Worm (Caenorhabditis elegans) whole organism, L4/young adult: Measurements from ENCODE around the gene C25E10.13.

Experiments used
- W03F9.2 ChIP-seq: fragments of 150-350 bp; optimal IDR thresholded peaks from 2 replicates; lab custom pipeline; 2014; ENCODE audit warnings: missing biosample characterization, missing genetic modification characterization
- dao-5 ChIP-seq: sonication (generic microtip); optimal IDR thresholded peaks from 2 replicates; lab custom pipeline; 2016; ENCODE audit warnings: missing genotype, missing genetic modification characterization, moderate library complexity, missing compliant biosample characterization
- him-1 ChIP-seq: sonication (generic microtip); optimal IDR thresholded peaks from 2 replicates; lab custom pipeline; 2016; ENCODE audit warnings: missing genotype, missing genetic modification reagents, missing genetic modification characterization, missing compliant biosample characterization

C25E10.13 gene

DNA sequence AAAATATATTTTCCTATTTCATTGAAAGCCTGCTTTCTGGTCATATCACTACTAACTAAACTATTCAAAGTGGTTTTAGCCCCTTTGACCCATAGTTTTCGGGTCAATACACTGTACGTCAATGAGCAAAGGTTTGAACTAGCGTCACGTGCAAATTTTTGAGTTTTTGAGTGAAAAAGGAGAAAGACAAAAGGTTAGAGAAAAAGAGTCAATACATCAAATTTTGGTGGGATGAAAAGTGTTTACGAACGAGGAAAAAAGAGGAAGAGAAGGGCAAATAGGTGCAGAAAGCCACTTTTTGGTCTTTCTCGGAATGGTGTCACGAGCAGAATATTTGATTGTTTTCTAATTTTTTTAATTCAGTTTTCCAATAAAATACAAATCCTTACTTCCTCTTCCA lies 16.3 kb downstream of the C25E10.13 start:
- TF ChIP-seq dao-5 (tag; lab: Kevin White, UChicago) (no peak), W03F9.2 (tag; lab: Kevin White, UChicago) (no peak), him-1 (no peak)

- TF ChIP-seq W03F9.2 (tag; lab: Kevin White, UChicago) (no peak), dao-5 (tag; lab: Kevin White, UChicago) (no peak), him-1 (no peak)
Observed at ce11 chrV:9076273-9076672, 16.8 kb downstream of the C25E10.13 start, which contains the start of gene T27E4.7. Gene T27E4.7, minus strand, starts transcription at chrV:9076322.

DNA sequence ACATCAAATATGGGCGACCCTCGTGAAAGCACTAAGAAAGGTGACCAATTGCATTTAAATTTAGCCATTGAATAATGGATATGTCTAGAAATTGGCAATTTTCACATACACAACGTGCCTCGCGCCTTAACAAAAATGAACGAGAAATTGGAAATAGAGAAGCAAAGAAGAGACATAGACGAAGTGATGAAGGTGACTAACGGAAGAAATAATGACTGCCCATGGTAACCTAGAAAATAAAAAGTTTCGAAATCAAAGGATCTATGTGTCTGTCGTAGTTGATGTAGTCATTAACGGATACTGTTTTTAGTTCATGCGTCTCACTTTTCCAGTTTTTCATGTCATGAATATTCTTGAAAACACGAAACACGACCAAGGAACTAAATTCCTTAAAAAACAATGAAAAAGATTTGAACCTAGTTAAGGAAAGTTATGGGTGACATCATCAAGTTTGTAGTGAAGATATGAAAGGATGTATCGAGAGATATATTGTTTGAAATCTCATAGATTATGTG lies 18.6 kb downstream of the C25E10.13 start:
- TF ChIP-seq him-1 (no peak), W03F9.2 (tag; lab: Kevin White, UChicago) (no peak), dao-5 (tag; lab: Kevin White, UChicago) (no peak)

DNA sequence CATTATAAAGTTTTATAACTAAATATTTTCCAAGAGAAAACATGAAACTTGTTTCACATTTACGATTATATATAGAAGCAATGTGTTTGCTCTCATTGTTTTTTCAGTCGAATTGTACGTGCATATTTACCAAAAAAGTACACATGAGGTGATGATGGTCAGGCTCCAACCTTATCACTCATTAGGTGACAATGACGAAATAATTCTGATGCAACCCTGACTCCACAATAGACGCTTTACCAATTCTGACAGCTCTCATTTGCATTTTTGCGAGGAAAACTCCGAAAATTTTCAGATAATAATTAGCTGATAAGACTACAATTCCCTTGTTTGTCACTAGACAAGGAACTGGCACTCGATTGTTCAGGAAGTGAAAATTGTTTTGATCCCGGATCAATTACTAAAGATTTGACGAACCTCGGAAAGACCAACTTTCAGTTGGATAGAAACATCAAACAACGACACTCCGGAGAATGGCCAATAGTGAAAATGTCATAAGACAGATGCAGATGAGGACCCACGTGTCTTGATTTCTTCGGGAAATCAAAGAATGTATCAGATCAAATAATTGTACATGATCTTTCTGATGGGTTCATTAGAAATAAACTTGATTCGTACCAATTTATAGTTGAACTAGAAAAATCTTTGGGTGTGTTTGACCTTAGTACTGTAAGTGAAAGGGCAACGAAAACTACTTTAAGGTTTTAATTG lies 19.4 kb downstream of the C25E10.13 start:
- TF ChIP-seq W03F9.2 (tag; lab: Kevin White, UChicago) (no peak), him-1 (no peak), dao-5 (tag; lab: Kevin White, UChicago) (no peak)

DNA sequence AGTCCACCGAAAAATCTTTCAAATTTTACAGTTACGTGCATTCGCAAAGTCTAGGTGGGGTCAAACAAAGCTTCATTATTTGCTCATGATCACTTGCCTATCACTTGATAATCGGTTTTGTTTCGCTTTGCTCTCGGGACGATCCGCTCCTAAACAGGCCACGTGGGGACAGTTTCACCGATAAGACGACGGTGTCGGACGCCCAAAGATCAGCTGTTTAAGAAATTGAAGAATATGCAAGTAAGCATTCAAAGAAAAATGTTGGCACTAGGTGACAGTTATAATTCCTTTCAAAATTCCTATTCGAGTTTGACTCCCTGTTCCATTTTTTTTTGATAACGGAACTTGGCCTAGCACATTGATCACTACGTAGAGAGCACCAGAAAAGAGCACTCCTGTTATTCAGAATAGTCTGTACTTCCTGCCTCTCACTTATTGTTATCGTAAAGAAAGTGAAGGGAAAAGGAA lies 20.5 kb downstream of the C25E10.13 start:
- TF ChIP-seq him-1 (no peak), W03F9.2 (tag; lab: Kevin White, UChicago) (no peak), dao-5 (tag; lab: Kevin White, UChicago) (no peak)

DNA sequence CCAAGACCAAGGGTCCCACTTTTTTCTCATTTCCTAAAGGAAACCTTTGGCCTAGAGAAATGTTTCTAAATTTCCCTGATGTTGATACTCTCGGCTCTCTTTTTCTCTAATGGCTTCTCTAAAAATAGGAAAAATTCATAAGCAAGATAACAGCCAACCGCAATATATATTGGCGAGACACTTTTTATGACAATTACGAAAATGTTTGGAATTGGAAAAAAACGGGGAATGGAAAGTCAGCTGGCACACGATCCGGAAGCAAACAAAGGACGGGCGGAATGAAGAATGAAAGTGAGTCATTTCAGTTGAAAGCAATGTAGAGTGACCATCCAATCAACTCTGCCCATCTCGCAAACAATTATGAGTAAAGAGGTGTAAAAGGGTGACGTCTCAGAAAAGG lies 21.9 kb downstream of the C25E10.13 start:
- TF ChIP-seq W03F9.2 (tag; lab: Kevin White, UChicago), result no peak
- TF ChIP-seq dao-5 (tag; lab: Kevin White, UChicago), result no peak
- TF ChIP-seq him-1, result no peak

DNA sequence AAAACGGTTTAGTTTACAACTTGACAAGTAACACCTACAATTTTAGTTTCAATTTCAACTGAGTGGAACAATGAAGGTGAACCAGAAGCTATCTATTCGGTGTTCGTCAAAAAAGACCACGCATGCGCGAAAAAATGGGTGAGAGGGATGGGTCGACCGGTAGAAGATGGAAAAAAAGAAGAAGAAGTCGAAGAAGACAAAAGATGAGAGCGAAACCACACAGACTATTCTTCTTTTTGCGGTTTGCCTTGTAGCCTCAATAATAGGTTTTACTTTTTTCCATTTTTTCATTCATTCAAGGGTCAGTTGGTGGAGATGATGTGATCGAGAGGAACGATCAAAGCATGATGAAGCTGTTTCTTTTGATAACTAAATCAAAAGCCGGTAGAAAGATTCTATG lies 22.8 kb downstream of the C25E10.13 start:
- TF ChIP-seq dao-5 (tag; lab: Kevin White, UChicago) (no peak), him-1 (no peak), W03F9.2 (tag; lab: Kevin White, UChicago) (no peak)

DNA sequence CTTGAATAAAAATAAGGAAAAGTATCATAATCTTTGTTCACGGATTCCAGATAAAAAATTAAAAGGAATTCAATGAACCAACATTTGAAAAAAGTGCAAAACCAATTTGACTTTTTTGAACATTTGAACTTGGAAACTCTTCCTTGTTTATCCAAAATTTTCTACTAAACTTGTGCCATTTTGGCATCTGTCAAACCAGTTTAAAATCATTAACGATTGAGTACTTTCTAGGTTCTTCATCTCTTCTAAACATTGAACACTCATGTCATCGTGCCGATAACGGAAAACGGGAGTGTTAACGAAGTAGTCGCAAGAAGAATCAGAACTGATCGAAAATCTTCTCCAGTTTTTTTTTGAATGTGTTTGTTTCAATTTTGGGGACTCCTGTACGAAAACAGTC lies 24.7 kb downstream of the C25E10.13 start:
- TF ChIP-seq W03F9.2 (tag; lab: Kevin White, UChicago) (no peak), him-1 (no peak), dao-5 (tag; lab: Kevin White, UChicago) (no peak)

DNA sequence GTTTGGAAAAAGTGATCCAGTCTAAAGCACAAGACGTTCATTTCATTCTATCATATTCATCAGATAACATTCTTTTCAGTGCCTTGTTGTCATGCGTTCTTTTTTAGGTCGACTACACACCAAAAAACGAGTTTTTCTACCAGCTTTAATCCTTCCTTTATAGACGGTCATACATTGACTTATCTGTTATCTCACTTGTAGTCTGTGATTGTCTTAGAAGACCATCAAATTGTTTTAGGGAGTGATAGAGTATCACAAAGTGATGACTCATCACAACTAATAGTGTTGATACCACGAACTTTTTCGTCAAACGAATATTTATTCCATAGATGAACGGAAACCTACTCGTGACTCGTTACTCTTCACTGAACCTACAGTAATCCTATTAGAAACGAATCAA lies 26.3 kb downstream of the C25E10.13 start:
- TF ChIP-seq dao-5 (tag; lab: Kevin White, UChicago), result no peak
- no peak for TF ChIP-seq him-1
- TF ChIP-seq W03F9.2 (tag; lab: Kevin White, UChicago), result no peak

DNA sequence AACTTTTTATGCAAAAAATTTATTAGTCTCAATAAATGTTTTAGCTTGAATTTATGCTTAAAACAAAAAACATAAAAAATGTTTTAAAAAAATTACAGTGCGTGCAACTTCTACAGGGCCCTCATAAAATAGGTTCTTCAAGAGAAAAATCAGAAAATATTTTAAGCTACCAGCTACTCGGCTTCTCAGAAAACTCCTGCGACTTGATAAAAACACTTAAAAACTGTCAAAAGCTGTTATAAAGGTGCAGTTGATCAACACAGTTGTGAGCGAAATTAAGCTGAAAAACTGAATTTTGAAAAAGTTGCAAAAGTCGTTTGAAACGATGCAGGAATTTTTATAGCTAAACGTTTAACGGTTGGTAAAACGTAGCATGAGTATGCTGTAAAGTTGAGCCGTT lies 29.2 kb downstream of the C25E10.13 start:
- TF ChIP-seq W03F9.2 (tag; lab: Kevin White, UChicago), result no peak
- TF ChIP-seq him-1, result no peak
- TF ChIP-seq dao-5 (tag; lab: Kevin White, UChicago), result no peak

- TF ChIP-seq him-1 (no peak), W03F9.2 (tag; lab: Kevin White, UChicago) (no peak), dao-5 (tag; lab: Kevin White, UChicago) (no peak)
Observed at ce11 chrV:9092209-9092608, 32.7 kb downstream of the C25E10.13 start, which contains the start of gene T27E4.1. Gene T27E4.1, plus strand, starts transcription at chrV:9092345.

DNA sequence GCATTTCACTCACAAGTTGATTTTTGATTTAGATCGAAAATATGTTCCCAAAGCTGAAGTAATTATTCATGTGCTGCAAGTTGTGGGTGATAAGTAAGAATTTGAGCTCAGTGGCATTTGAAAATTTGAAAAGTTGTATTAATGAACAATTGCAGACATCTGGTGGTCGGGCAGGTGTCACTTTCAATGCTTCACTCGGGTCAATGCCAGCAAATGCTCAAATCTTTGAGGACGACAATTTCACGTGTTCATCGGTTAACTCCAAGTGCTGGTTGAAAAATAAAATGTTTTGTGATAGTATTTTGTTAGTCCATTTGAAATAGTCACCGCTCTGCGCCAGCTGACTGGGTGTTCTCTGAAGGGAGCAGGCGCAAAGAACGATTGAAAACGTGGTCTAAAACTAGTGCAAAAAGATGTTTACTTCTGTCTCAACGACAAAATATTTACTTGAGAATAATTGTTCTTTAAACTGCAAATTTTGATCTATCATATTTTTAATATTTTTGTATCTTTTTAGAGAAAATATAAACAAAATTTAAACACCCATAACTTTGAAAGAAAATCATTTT lies 34.6 kb downstream of the C25E10.13 start:
- TF ChIP-seq W03F9.2 (tag; lab: Kevin White, UChicago) (no peak), him-1 (no peak), dao-5 (tag; lab: Kevin White, UChicago) (no peak)

DNA sequence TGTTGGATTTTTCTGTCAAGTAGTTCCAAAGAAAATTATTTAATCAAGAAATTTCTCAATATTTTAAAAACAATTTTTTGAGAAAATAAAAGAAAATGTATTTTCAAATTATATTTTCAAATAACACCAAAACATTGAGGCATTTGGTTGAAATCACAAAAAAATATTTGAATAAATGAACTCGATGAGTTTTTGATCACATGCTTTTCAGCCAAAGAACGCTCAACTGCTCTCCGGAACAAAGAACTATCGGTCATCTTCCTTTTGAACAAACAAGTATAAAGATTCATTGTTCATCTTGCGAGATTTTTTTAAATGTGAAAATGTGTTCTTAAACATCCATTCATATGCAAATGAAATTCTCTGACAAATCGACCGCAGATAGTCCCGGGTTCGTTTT lies 35.5 kb downstream of the C25E10.13 start:
- TF ChIP-seq him-1 (no peak), dao-5 (tag; lab: Kevin White, UChicago) (no peak)

- TF ChIP-seq dao-5 (tag; lab: Kevin White, UChicago) (no peak), him-1 (no peak), W03F9.2 (tag; lab: Kevin White, UChicago) (peak; percentile 32)
Observed at ce11 chrV:9095613-9096317, 36.2 kb downstream of the C25E10.13 start, which contains the start of gene F21C10.10. Gene F21C10.10, plus strand, starts transcription at chrV:9096267.
